Fruit fly (Drosophila melanogaster) whole organism, embryonic: ENCODE measurements around the gene GIIIspla2.
A peak's percentile ranks its signal among the peaks of the same experiment; 100 is the strongest.

Experiments
- Atf-2 ChIP-seq: fragments of 200-800 bp; sonication (Bioruptor generic); optimal IDR thresholded peaks from 2 replicates; lab custom pipeline; 2016; ENCODE audit warnings: missing biosample characterization, missing genetic modification characterization
- CG10979 ChIP-seq: fragments of 200-800 bp; sonication (Bioruptor generic); optimal IDR thresholded peaks from 2 replicates; lab custom pipeline; 2018; ENCODE audit warnings: missing biosample characterization, mild to moderate bottlenecking, missing genetic modification characterization, moderate library complexity
- CG11696 ChIP-seq: fragments of 200-800 bp; sonication (Bioruptor generic); IDR thresholded peaks from 2 replicates; pipeline ENCODE4 v1.3.6; 2022; ENCODE audit warnings: missing biosample characterization, missing genetic modification characterization
- CG12104 ChIP-seq: fragments of 200-800 bp; sonication (Bioruptor generic); optimal IDR thresholded peaks from 3 replicates; lab custom pipeline; 2016; ENCODE audit warnings: missing biosample characterization, missing genetic modification characterization
- CG12391 ChIP-seq: fragments of 200-800 bp; sonication (Bioruptor generic); optimal IDR thresholded peaks from 3 replicates; lab custom pipeline; 2018; ENCODE audit warnings: missing biosample characterization, mild to moderate bottlenecking, missing genetic modification characterization, moderate library complexity
- CG13624 ChIP-seq: fragments of 200-800 bp; sonication (Bioruptor generic); optimal IDR thresholded peaks from 2 replicates; lab custom pipeline; 2016; ENCODE audit warnings: missing biosample characterization, missing genetic modification characterization
- CG14710 ChIP-seq: fragments of 200-800 bp; sonication (Bioruptor generic); optimal IDR thresholded peaks from 3 replicates; lab custom pipeline; 2019; ENCODE audit warnings: missing biosample characterization, mild to moderate bottlenecking, missing genetic modification characterization, moderate library complexity
- CG15011 ChIP-seq: fragments of 200-800 bp; sonication (Bioruptor generic); optimal IDR thresholded peaks from 3 replicates; lab custom pipeline; 2018; ENCODE audit warnings: missing biosample characterization, mild to moderate bottlenecking, missing genetic modification characterization
- CG15073 ChIP-seq: fragments of 200-800 bp; sonication (Bioruptor generic); optimal IDR thresholded peaks from 2 replicates; lab custom pipeline; 2016; ENCODE audit warnings: missing biosample characterization, missing genetic modification characterization
- CG17829 ChIP-seq: fragments of 200-800 bp; optimal IDR thresholded peaks from 2 replicates; lab custom pipeline; 2019; ENCODE audit warnings: missing biosample characterization, mild to moderate bottlenecking, missing genetic modification characterization, moderate library complexity
- CG3281 ChIP-seq: fragments of 200-800 bp; sonication (Bioruptor generic); optimal IDR thresholded peaks from 3 replicates; lab custom pipeline; 2017; ENCODE audit warnings: missing biosample characterization, mild to moderate bottlenecking, missing genetic modification characterization
- CG7839 ChIP-seq: fragments of 200-800 bp; sonication (Bioruptor generic); optimal IDR thresholded peaks from 3 replicates; lab custom pipeline; 2018; ENCODE audit warnings: missing biosample characterization, mild to moderate bottlenecking, missing genetic modification characterization, moderate library complexity
- CG8089 ChIP-seq: fragments of 200-800 bp; sonication (Bioruptor generic); optimal IDR thresholded peaks from 3 replicates; lab custom pipeline; 2016; ENCODE audit warnings: missing biosample characterization, missing genetic modification characterization
- Camta ChIP-seq: fragments of 200-800 bp; sonication (Bioruptor generic); optimal IDR thresholded peaks from 2 replicates; lab custom pipeline; 2016; ENCODE audit warnings: missing biosample characterization, missing genetic modification characterization
- Chrac-16 ChIP-seq: fragments of 200-800 bp; sonication (Bioruptor generic); optimal IDR thresholded peaks from 3 replicates; lab custom pipeline; 2016; ENCODE audit warnings: missing biosample characterization, missing genetic modification characterization
- D ChIP-seq, 2 experiments: fragments of 200-800 bp in 1 of 2; fragments of >200 bp in 1 of 2; sonication (Bioruptor generic) in 1 of 2; optimal IDR thresholded peaks; 2 replicates in 1 of 2; 3 replicates in 1 of 2; lab custom pipeline; 2017; ENCODE audit warnings: mild to moderate bottlenecking in 1 of 2, missing biosample characterization in 1 of 2, missing genetic modification characterization in 1 of 2, missing genetic modification reagents in 1 of 2
- Dll ChIP-seq: fragments of 200-800 bp; sonication (Bioruptor generic); IDR thresholded peaks from 4 replicates; pipeline ENCODE4 v1.3.6; 2022; ENCODE audit warnings: missing biosample characterization, missing genetic modification characterization; ENCODE audit not compliant: partially characterized antibody
- E2f1 ChIP-seq: fragments of 200-800 bp; sonication (Bioruptor generic); IDR thresholded peaks from 2 replicates; pipeline ENCODE4 v1.3.6; 2022; ENCODE audit warnings: missing biosample characterization, missing genetic modification characterization
- Fer2 ChIP-seq: fragments of 200-800 bp; sonication (Bioruptor generic); optimal IDR thresholded peaks from 2 replicates; lab custom pipeline; 2018; ENCODE audit warnings: missing biosample characterization, mild to moderate bottlenecking, missing genetic modification characterization, moderate library complexity
- GATAe ChIP-seq: fragments of 200-800 bp; sonication (Bioruptor generic); conservative IDR thresholded peaks from 2 replicates; pipeline ENCODE4 v1.3.6; 2022; ENCODE audit warnings: missing biosample characterization, missing genetic modification characterization
- HLHmδ ChIP-seq: fragments of 200-800 bp; sonication (Bioruptor generic); optimal IDR thresholded peaks from 2 replicates; lab custom pipeline; 2018; ENCODE audit warnings: missing biosample characterization, mild to moderate bottlenecking, missing genetic modification characterization, moderate library complexity
- Hmx ChIP-seq: fragments of 200-800 bp; sonication (Bioruptor generic); optimal IDR thresholded peaks from 2 replicates; lab custom pipeline; 2016; ENCODE audit warnings: missing biosample characterization, missing genetic modification characterization
- Myb ChIP-seq: fragments of 200-800 bp; sonication (Bioruptor generic); optimal IDR thresholded peaks from 2 replicates; lab custom pipeline; 2016; ENCODE audit warnings: missing biosample characterization, missing genetic modification characterization
- NFAT ChIP-seq: fragments of 200-800 bp; sonication (Bioruptor generic); IDR thresholded peaks from 2 replicates; pipeline ENCODE4 v1.3.6; 2022; ENCODE audit warnings: missing biosample characterization, missing genetic modification characterization
- Neu2 ChIP-seq: fragments of 200-800 bp; sonication (Bioruptor generic); optimal IDR thresholded peaks from 3 replicates; lab custom pipeline; 2016; ENCODE audit warnings: missing biosample characterization, missing genetic modification characterization, borderline replicate concordance
- Nf-YC ChIP-seq: fragments of 200-800 bp; optimal IDR thresholded peaks from 3 replicates; lab custom pipeline; 2019; ENCODE audit warnings: missing biosample characterization, mild to moderate bottlenecking, missing genetic modification characterization, moderate library complexity
- Vsx1 ChIP-seq: fragments of 200-800 bp; sonication (Bioruptor generic); optimal IDR thresholded peaks from 2 replicates; lab custom pipeline; 2017; ENCODE audit warnings: missing biosample characterization, mild to moderate bottlenecking, missing genetic modification characterization, missing genetic modification reagents
- Xrp1 ChIP-seq: fragments of 200-800 bp; sonication (Bioruptor generic); IDR thresholded peaks from 2 replicates; pipeline ENCODE4 v1.3.6; 2022; ENCODE audit warnings: missing biosample characterization, missing genetic modification characterization
- YL-1 ChIP-seq: fragments of 200-800 bp; sonication (Bioruptor generic); optimal IDR thresholded peaks from 3 replicates; lab custom pipeline; 2017; ENCODE audit warnings: missing biosample characterization, mild to moderate bottlenecking, missing genetic modification characterization
- abd-A ChIP-seq: fragments of 200-800 bp; sonication (Bioruptor generic); optimal IDR thresholded peaks from 3 replicates; lab custom pipeline; 2019; ENCODE audit warnings: missing biosample characterization, mild to moderate bottlenecking, missing genetic modification characterization, moderate library complexity
- bigmax ChIP-seq: fragments of 200-800 bp; sonication (Bioruptor generic); optimal IDR thresholded peaks from 2 replicates; lab custom pipeline; 2018; ENCODE audit warnings: missing biosample characterization, mild to moderate bottlenecking, missing genetic modification characterization
- btn ChIP-seq: fragments of 200-800 bp; sonication (Bioruptor generic); optimal IDR thresholded peaks from 2 replicates; lab custom pipeline; 2016; ENCODE audit warnings: missing biosample characterization, missing genetic modification characterization
- cas ChIP-seq: fragments of 200-800 bp; sonication (Bioruptor generic); IDR thresholded peaks from 2 replicates; pipeline ENCODE4 v1.3.6; 2022; ENCODE audit warnings: missing biosample characterization, missing genetic modification characterization
- danr ChIP-seq: fragments of 200-800 bp; sonication (Bioruptor generic); IDR thresholded peaks from 2 replicates; pipeline ENCODE4 v1.3.6; 2022; ENCODE audit warnings: missing biosample characterization, missing genetic modification characterization
- gcm ChIP-seq: fragments of 200-800 bp; sonication (Bioruptor generic); optimal IDR thresholded peaks from 2 replicates; lab custom pipeline; 2019; ENCODE audit warnings: missing biosample characterization, mild to moderate bottlenecking, missing genetic modification characterization, moderate library complexity
- her ChIP-seq: fragments of 200-800 bp; sonication (Bioruptor generic); optimal IDR thresholded peaks from 2 replicates; lab custom pipeline; 2016; ENCODE audit warnings: missing biosample characterization, missing genetic modification characterization
- jumu ChIP-seq: fragments of 200-800 bp; sonication (Bioruptor generic); optimal IDR thresholded peaks from 3 replicates; lab custom pipeline; 2016; ENCODE audit warnings: missing biosample characterization, missing genetic modification characterization
- lola ChIP-seq, 3 experiments: fragments of >200 bp in 2 of 3; fragments of 200-800 bp in 1 of 3; sonication (Bioruptor generic) in 1 of 3; optimal IDR thresholded peaks; 2 replicates each; lab custom pipeline; 2017 to 2019; ENCODE audit warnings: missing biosample characterization in 3 of 3, missing genetic modification characterization in 3 of 3, mild to moderate bottlenecking in 1 of 3, moderate library complexity in 1 of 3
- mld ChIP-seq: fragments of 200-800 bp; sonication (Bioruptor generic); IDR thresholded peaks from 3 replicates; pipeline ENCODE4 v1.3.6; 2022; ENCODE audit warnings: missing biosample characterization, missing genetic modification characterization; ENCODE audit not compliant: partially characterized antibody
- oc ChIP-seq: fragments of 200-800 bp; sonication (Bioruptor generic); optimal IDR thresholded peaks from 2 replicates; lab custom pipeline; 2018; ENCODE audit warnings: missing biosample characterization, mild to moderate bottlenecking, missing genetic modification characterization, moderate library complexity
- odd ChIP-seq: fragments of 200-800 bp; sonication (Bioruptor generic); optimal IDR thresholded peaks from 2 replicates; lab custom pipeline; 2017; ENCODE audit warnings: missing biosample characterization, mild to moderate bottlenecking, missing genetic modification characterization
- pho ChIP-seq: fragments of 200-800 bp; sonication (Bioruptor generic); optimal IDR thresholded peaks from 2 replicates; lab custom pipeline; 2016; ENCODE audit warnings: missing biosample characterization, missing genetic modification characterization
- pita ChIP-seq: fragments of 200-800 bp; sonication (Bioruptor generic); optimal IDR thresholded peaks from 2 replicates; lab custom pipeline; 2017; ENCODE audit warnings: missing biosample characterization, mild to moderate bottlenecking, missing genetic modification characterization
- schlank ChIP-seq: fragments of 200-800 bp; sonication (Bioruptor generic); optimal IDR thresholded peaks from 2 replicates; lab custom pipeline; 2018; ENCODE audit warnings: missing biosample characterization, mild to moderate bottlenecking, missing genetic modification characterization
- sim ChIP-seq: fragments of 200-800 bp; sonication (Bioruptor generic); IDR thresholded peaks from 2 replicates; pipeline ENCODE4 v1.3.6; 2022; ENCODE audit warnings: missing biosample characterization, missing genetic modification characterization
- sr ChIP-seq: fragments of 200-800 bp; sonication (Bioruptor generic); IDR thresholded peaks from 3 replicates; pipeline ENCODE4 v1.3.6; 2022; ENCODE audit warnings: missing biosample characterization, missing genetic modification characterization
- ssp ChIP-seq: fragments of 200-800 bp; sonication (Bioruptor generic); IDR thresholded peaks from 2 replicates; pipeline ENCODE4 v1.3.6; 2022; ENCODE audit warnings: missing biosample characterization, missing genetic modification characterization
- sug ChIP-seq: fragments of 200-800 bp; optimal IDR thresholded peaks from 2 replicates; lab custom pipeline; 2019; ENCODE audit warnings: missing biosample characterization, mild to moderate bottlenecking, missing genetic modification characterization, moderate library complexity

The GIIIspla2 gene

DNA sequence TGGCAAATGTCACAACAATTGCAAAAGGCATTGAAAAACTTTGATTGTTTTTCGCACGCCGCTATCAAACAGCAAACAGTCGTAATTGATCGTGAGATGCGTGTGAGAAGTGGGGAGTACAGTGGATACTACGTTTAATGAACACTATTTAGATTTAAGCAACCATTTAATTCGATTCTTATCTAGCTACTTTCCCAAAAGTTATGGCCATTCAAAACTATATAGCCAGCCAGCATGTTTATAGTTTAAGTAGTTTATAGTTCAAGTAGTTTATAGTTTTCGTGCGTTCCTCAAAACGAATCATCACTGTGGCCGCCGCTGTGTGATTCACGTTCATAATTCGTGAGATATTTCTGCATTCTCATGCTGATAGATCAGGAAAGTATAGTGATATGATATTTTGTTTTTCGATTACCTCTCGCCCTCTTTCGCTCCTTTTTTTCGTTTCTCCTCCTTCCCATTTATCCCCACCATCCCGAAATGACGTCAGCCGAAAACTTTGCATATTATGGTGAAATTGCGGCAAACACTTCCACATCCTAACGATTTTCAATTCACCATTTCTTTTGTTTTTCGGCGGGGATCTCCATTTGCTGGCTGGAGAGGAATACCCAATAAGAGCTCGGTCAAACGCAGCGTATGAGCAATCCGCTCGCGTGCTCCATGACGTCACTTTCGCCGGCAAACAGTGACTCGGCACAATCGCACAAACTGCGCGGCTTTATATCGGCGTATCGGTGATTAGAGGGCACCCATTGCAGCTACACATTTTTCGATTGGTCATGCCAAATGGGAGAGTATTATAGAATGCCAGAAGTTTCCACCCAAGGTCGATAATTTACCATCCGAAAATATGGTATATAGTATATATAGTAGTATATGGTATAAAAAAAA lies 43.8 kb upstream of the GIIIspla2 start (continued):
- TF ChIP-seq YL-1 = no peak
- no peak for TF ChIP-seq CG15073 (GFP tag; lab: Kevin White, UChicago)
- peak; percentile 23 for TF ChIP-seq Chrac-16 (GFP tag; lab: Kevin White, UChicago)
- no peak for TF ChIP-seq HLHmδ
- TF ChIP-seq Nf-YC (tag; lab: Kevin White, UChicago) = peak; percentile 12
- peak; percentile 89 for TF ChIP-seq schlank (tag; lab: Kevin White, UChicago)
- no peak for TF ChIP-seq abd-A (tag; lab: Kevin White, UChicago)
- TF ChIP-seq CG11696 = no peak
- no peak for TF ChIP-seq pita (GFP tag; lab: Kevin White, UChicago)
- TF ChIP-seq CG12391 (tag; lab: Kevin White, UChicago) = peak; percentile 44
- TF ChIP-seq CG10979 (tag; lab: Kevin White, UChicago) = no peak
- TF ChIP-seq GATAe (GFP tag; lab: Robert Waterston, UW) = peak; percentile 48; the same call in 1 of the 2 replicates
- no peak for TF ChIP-seq oc (tag; lab: Kevin White, UChicago)
- TF ChIP-seq Vsx1 (GFP tag; lab: Kevin White, UChicago) = no peak
- peak; percentile 54; the same call in 1 of the 2 replicates for TF ChIP-seq Xrp1 (GFP tag; lab: Robert Waterston, UW)
- no peak for TF ChIP-seq gcm (GFP tag; lab: Kevin White, UChicago)
- no peak for TF ChIP-seq danr (GFP tag; lab: Robert Waterston, UW)
- no peak for TF ChIP-seq ssp (GFP tag; lab: Robert Waterston, UW)
- peak; percentile 51 for TF ChIP-seq CG13624 (GFP tag; lab: Kevin White, UChicago)
- no peak for TF ChIP-seq CG14710 (tag; lab: Kevin White, UChicago)
- no peak for TF ChIP-seq btn
- no peak for TF ChIP-seq jumu (GFP tag; lab: Kevin White, UChicago)
- peak; percentile 63 for TF ChIP-seq her
- TF ChIP-seq bigmax (GFP tag; lab: Kevin White, UChicago) = no peak
- TF ChIP-seq Camta (GFP tag; lab: Kevin White, UChicago) = peak; percentile 30
- TF ChIP-seq Atf-2 (GFP tag; lab: Kevin White, UChicago) = no peak
- TF ChIP-seq CG7839 (tag; lab: Kevin White, UChicago) = peak; percentile 75
- TF ChIP-seq CG12104 (GFP tag; lab: Kevin White, UChicago) = no peak
- peak; percentile 61 for TF ChIP-seq Myb (GFP tag; lab: Kevin White, UChicago)
- TF ChIP-seq sug (tag; lab: Kevin White, UChicago) = peak; percentile 20
- no peak for TF ChIP-seq odd (GFP tag; lab: Kevin White, UChicago)
- TF ChIP-seq pho (GFP tag; lab: Kevin White, UChicago) = peak; percentile 62
- TF ChIP-seq D (optimal IDR thresholded peaks at IDR 0.05; lab: Kevin White, UChicago) = no peak
- TF ChIP-seq D (GFP tag; optimal IDR thresholded peaks at IDR 0.05; lab: Kevin White, UChicago) = no peak
- TF ChIP-seq CG8089 (GFP tag; lab: Kevin White, UChicago) = no peak
- TF ChIP-seq NFAT = peak; percentile 72; the same call in 1 of the 2 replicates
- TF ChIP-seq CG17829 (tag; lab: Kevin White, UChicago) = peak; percentile 29
- no peak for TF ChIP-seq Neu2 (GFP tag; lab: Kevin White, UChicago)
- TF ChIP-seq Hmx (GFP tag; lab: Kevin White, UChicago) = peak; percentile 37
- TF ChIP-seq lola (GFP tag; optimal IDR thresholded peaks at IDR 0.05; lab: Kevin White, UChicago) = no peak
- TF ChIP-seq CG3281 (GFP tag; lab: Kevin White, UChicago) = peak; percentile 79
- no peak for TF ChIP-seq mld (GFP tag; lab: Robert Waterston, UW)
- peak; percentile 52; the same call in 1 of the 2 replicates for TF ChIP-seq cas (GFP tag; lab: Robert Waterston, UW)
- TF ChIP-seq Fer2 (tag; lab: Kevin White, UChicago) = peak; percentile 54
- no peak for TF ChIP-seq sr (GFP tag; lab: Robert Waterston, UW)
- TF ChIP-seq E2f1 = peak; percentile 43; the same call in 1 of the 2 replicates
- peak; percentile 43 for TF ChIP-seq CG15011 (GFP tag; lab: Kevin White, UChicago)
- TF ChIP-seq sim (GFP tag; lab: Robert Waterston, UW) = no peak
- no peak for TF ChIP-seq Dll (GFP tag; lab: Robert Waterston, UW)
